Fruit fly (Drosophila melanogaster): ENCODE results near the gene S.

The S gene

DNA sequence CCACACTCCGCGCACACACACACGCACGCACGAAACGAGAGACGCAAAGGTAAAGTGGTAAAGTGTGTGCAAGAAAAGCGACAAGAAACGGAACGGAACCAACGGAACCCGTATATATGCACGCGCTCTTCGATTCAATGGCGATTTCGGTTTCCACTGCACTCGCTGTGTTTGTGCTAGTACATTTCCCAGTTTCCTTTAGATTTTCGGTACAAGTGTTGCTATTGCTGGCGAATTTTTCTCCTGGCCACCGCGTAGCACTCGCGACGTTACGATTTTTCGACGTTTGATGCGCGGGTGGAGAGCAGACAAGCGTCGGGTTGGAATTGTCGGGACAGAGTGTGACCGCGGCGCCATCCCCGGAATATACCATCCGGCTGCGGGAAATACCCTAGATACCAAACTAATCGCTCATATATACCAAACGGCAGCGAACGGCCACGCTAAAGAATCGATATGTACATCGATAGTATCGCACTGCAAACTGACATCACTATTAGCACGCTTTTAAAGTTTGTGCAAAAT, at the start of gene S, which contains the start of gene ast (continued):
- TF ChIP-seq peb (GFP tag; IDR thresholded peaks at IDR 0.05): no peak
- no peak for TF ChIP-seq gcm2 (GFP tag; optimal IDR thresholded peaks at IDR 0.05)
- no peak for TF ChIP-seq CG3995 (GFP tag; optimal IDR thresholded peaks at IDR 0.05)
- 0 out of 2 replicates have a peak, but pooled peaks have one; percentile 6 for TF ChIP-seq ara (GFP tag; IDR thresholded peaks at IDR 0.05)
- peak; percentile 20 for TF ChIP-seq Hsf (GFP tag; optimal IDR thresholded peaks at IDR 0.05)
- peak; percentile 68 for TF ChIP-seq CG17829 (tag; optimal IDR thresholded peaks at IDR 0.05)
- peak; percentile 95 for TF ChIP-seq tna (GFP tag; IDR thresholded peaks at IDR 0.05; ENCODE audit: partially characterized antibody)
- peak; percentile 68 for TF ChIP-seq row (GFP tag; IDR thresholded peaks at IDR 0.05)
- peak; percentile 93 for TF ChIP-seq dm (GFP tag; optimal IDR thresholded peaks at IDR 0.05)
- TF ChIP-seq CG34422 (GFP tag; IDR thresholded peaks at IDR 0.05): peak; percentile 66; the same call in 1 of the 3 replicates
- no peak for TF ChIP-seq MTF-1 (GFP tag; optimal IDR thresholded peaks at IDR 0.05; ENCODE audit: borderline replicate concordance)
- TF ChIP-seq Ets97D (GFP tag; optimal IDR thresholded peaks at IDR 0.05): peak; percentile 85
- TF ChIP-seq insv (GFP tag; optimal IDR thresholded peaks at IDR 0.05): peak in 1 of 2 experiments; percentile 52
- peak; percentile 98 for TF ChIP-seq CG6791 (GFP tag; IDR thresholded peaks at IDR 0.05; ENCODE audit: partially characterized antibody)
- peak; percentile 28 for TF ChIP-seq schlank (tag; optimal IDR thresholded peaks at IDR 0.05)
- TF ChIP-seq CG5245 (GFP tag; optimal IDR thresholded peaks at IDR 0.05): no peak
- TF ChIP-seq NK7.1 (GFP tag; optimal IDR thresholded peaks at IDR 0.05): no peak
- TF ChIP-seq so (GFP tag; IDR thresholded peaks at IDR 0.05): peak; percentile 41; the same call in 1 of the 3 replicates
- TF ChIP-seq chif (GFP tag; optimal IDR thresholded peaks at IDR 0.05): peak in 1 of 2 experiments; percentile 10
- peak; percentile 71 for TF ChIP-seq CG4617 (GFP tag; optimal IDR thresholded peaks at IDR 0.05; ENCODE audit: borderline replicate concordance)
- peak; percentile 75 for TF ChIP-seq HmgZ (tag; optimal IDR thresholded peaks at IDR 0.05)
- peak; percentile 33 for TF ChIP-seq jumu (GFP tag; optimal IDR thresholded peaks at IDR 0.05)
- TF ChIP-seq knrl (GFP tag; IDR thresholded peaks at IDR 0.05; ENCODE audit: partially characterized antibody): peak; percentile 97
- peak; percentile 49 for TF ChIP-seq CG8924 (tag; optimal IDR thresholded peaks at IDR 0.05)
- TF ChIP-seq Eip74EF (GFP tag; optimal IDR thresholded peaks at IDR 0.05): no peak
- TF ChIP-seq mam (GFP tag; optimal IDR thresholded peaks at IDR 0.05): peak; percentile 44
- TF ChIP-seq Drgx (GFP tag; IDR thresholded peaks at IDR 0.05): no peak
- peak; percentile 69; the same call in 2 of the 3 replicates for TF ChIP-seq Dbx (GFP tag; IDR thresholded peaks at IDR 0.05)
- TF ChIP-seq Oaz (GFP tag; IDR thresholded peaks at IDR 0.05): no peak
- peak; percentile 37; the same call in 1 of the 2 replicates for TF ChIP-seq CG32532 (GFP tag; IDR thresholded peaks at IDR 0.05)
- peak; percentile 50 for TF ChIP-seq CG10267 (tag; optimal IDR thresholded peaks at IDR 0.05)
- TF ChIP-seq Spps (tag; optimal IDR thresholded peaks at IDR 0.05): no peak
- peak; percentile 33 for TF ChIP-seq ftz-f1 (GFP tag; optimal IDR thresholded peaks at IDR 0.05)
- no peak for TF ChIP-seq abd-A (tag; optimal IDR thresholded peaks at IDR 0.05)
- TF ChIP-seq CG14710 (tag; optimal IDR thresholded peaks at IDR 0.05): peak; percentile 59
- TF ChIP-seq Sox100B (GFP tag; optimal IDR thresholded peaks at IDR 0.05): no peak
- no peak for TF ChIP-seq dan (GFP tag; IDR thresholded peaks at IDR 0.05)
- no peak for TF ChIP-seq CG5180 (GFP tag; optimal IDR thresholded peaks at IDR 0.05)
- peak; percentile 37 for TF ChIP-seq CG3065 (GFP tag; optimal IDR thresholded peaks at IDR 0.05)
- TF ChIP-seq ci (GFP tag; IDR thresholded peaks at IDR 0.05): peak; percentile 74; the same call in 2 of the 3 replicates
- peak; percentile 14; the same call in 1 of the 2 replicates for TF ChIP-seq Xrp1 (GFP tag; IDR thresholded peaks at IDR 0.05)
- no peak for TF ChIP-seq CG12942 (GFP tag; optimal IDR thresholded peaks at IDR 0.05)
- TF ChIP-seq Scr (GFP tag; IDR thresholded peaks at IDR 0.05; ENCODE audit: partially characterized antibody): peak; percentile 97
- 0 out of 4 replicates have a peak, but pooled peaks have one; percentile 26 for TF ChIP-seq Gug (GFP tag; IDR thresholded peaks at IDR 0.05)
- TF ChIP-seq CG16779 (GFP tag; IDR thresholded peaks at IDR 0.05): peak; percentile 13; the same call in 1 of the 2 replicates
- peak; percentile 40 for TF ChIP-seq Xbp1 (GFP tag; optimal IDR thresholded peaks at IDR 0.05)
- peak; percentile 66 for TF ChIP-seq sens (GFP tag)
- peak; percentile 6 for TF ChIP-seq ATbp (GFP tag; optimal IDR thresholded peaks at IDR 0.05)
- no peak for TF ChIP-seq CG32772 (GFP tag; IDR thresholded peaks at IDR 0.05)
- TF ChIP-seq repo (GFP tag; optimal IDR thresholded peaks at IDR 0.05): no peak
